Fruit fly (Drosophila melanogaster) whole organism, embryonic: Measurements from ENCODE around the gene CG13720.

ENCODE experiments used
- CG30431 ChIP-seq: fragments of 200-800 bp; sonication (Bioruptor generic); optimal IDR thresholded peaks from 2 replicates; lab custom pipeline; 2017; ENCODE audit warnings: missing biosample characterization, missing genetic modification characterization
- CG4282 ChIP-seq: fragments of 200-800 bp; sonication (Bioruptor generic); optimal IDR thresholded peaks from 2 replicates; lab custom pipeline; 2016; ENCODE audit warnings: missing biosample characterization, missing genetic modification characterization
- Drgx ChIP-seq: fragments of 200-800 bp; sonication (Bioruptor generic); IDR thresholded peaks from 2 replicates; pipeline ENCODE4 v1.3.6; 2022; ENCODE audit warnings: missing biosample characterization, missing genetic modification characterization
- PHDP ChIP-seq: fragments of 200-800 bp; sonication (Bioruptor generic); optimal IDR thresholded peaks from 3 replicates; lab custom pipeline; 2018; ENCODE audit warnings: missing biosample characterization, mild to moderate bottlenecking, missing genetic modification characterization, moderate library complexity
- cg ChIP-seq: fragments of 200-800 bp; sonication (Bioruptor generic); optimal IDR thresholded peaks from 3 replicates; lab custom pipeline; 2019; ENCODE audit warnings: missing biosample characterization, mild to moderate bottlenecking, missing genetic modification characterization, moderate library complexity
- fd3F ChIP-seq: fragments of 200-800 bp; sonication (Bioruptor generic); optimal IDR thresholded peaks from 2 replicates; lab custom pipeline; 2018; ENCODE audit warnings: missing biosample characterization, mild to moderate bottlenecking, missing genetic modification characterization, moderate library complexity

DNA sequence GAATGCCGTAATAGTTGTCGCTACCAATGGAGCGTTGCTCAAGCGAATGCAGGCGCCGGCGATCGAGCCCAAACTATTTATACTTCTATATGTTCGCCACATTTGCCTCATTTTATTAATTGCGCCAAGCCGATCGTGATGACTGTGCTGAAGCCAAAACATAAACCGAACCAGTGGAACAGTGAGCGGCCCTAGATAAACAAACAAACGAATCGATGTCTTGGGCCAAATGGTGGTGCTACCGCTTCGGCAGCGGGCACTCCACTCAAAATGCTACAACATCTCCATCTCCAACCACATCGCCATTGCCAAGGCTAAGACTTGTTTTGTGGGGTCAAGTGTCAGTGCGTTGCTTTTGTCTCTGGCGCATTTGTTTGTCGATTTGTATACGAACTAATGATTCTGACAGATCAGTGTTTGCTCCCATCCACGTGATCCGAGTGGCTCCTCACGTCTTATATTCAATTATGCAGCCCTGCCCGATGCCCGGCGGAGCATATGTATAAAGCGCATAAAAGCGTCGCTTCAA lies 36.5 kb downstream of the CG13720 start, which contains the start of gene CG15024:
- TF ChIP-seq Drgx (GFP tag; lab: Robert Waterston, UW) (no peak), CG30431 (GFP tag; lab: Kevin White, UChicago) (no peak), CG4282 (no peak), PHDP (tag; lab: Kevin White, UChicago) (no peak), fd3F (GFP tag; lab: Kevin White, UChicago) (no peak), cg (no peak)
